Fruit fly (Drosophila melanogaster) whole organism, embryonic: ENCODE results near the gene dtn.
A peak's percentile ranks its signal among the peaks of the same experiment; 100 is the strongest.

Source experiments
- Ada2b ChIP-seq: fragments of 200-800 bp; sonication (Bioruptor generic); IDR thresholded peaks from 2 replicates; pipeline ENCODE4 v1.3.6; 2022; ENCODE audit warnings: missing biosample characterization, missing genetic modification characterization
- Atf-2 ChIP-seq: fragments of 200-800 bp; sonication (Bioruptor generic); optimal IDR thresholded peaks from 2 replicates; lab custom pipeline; 2016; ENCODE audit warnings: missing biosample characterization, missing genetic modification characterization
- BtbVII ChIP-seq: fragments of 200-800 bp; sonication (Bioruptor generic); optimal IDR thresholded peaks from 3 replicates; lab custom pipeline; 2017; ENCODE audit warnings: missing biosample characterization, mild to moderate bottlenecking, missing genetic modification characterization
- CG10959 ChIP-seq: fragments of 200-800 bp; sonication (Bioruptor generic); IDR thresholded peaks from 2 replicates; pipeline ENCODE4 v1.3.6; 2022; ENCODE audit warnings: missing biosample characterization, missing genetic modification characterization
- CG15514 ChIP-seq: fragments of 200-800 bp; sonication (Bioruptor generic); optimal IDR thresholded peaks from 3 replicates; lab custom pipeline; 2017; ENCODE audit warnings: missing biosample characterization, missing genetic modification characterization, mild to moderate bottlenecking, moderate library complexity, missing genetic modification reagents
- CG15601 ChIP-seq: fragments of 200-800 bp; sonication (Bioruptor generic); optimal IDR thresholded peaks from 3 replicates; lab custom pipeline; 2019; ENCODE audit warnings: missing biosample characterization, mild to moderate bottlenecking, missing genetic modification characterization, moderate library complexity
- CG17385 ChIP-seq: fragments of 200-800 bp; sonication (Bioruptor generic); optimal IDR thresholded peaks from 3 replicates; lab custom pipeline; 2018; ENCODE audit warnings: missing biosample characterization, mild to moderate bottlenecking, missing genetic modification characterization
- CG17802 ChIP-seq: fragments of 200-800 bp; sonication (Bioruptor generic); optimal IDR thresholded peaks from 2 replicates; lab custom pipeline; 2018; ENCODE audit warnings: missing biosample characterization, mild to moderate bottlenecking, missing genetic modification characterization, moderate library complexity
- CG2678 ChIP-seq: fragments of 200-800 bp; sonication (Bioruptor generic); optimal IDR thresholded peaks from 3 replicates; lab custom pipeline; 2019; ENCODE audit warnings: missing biosample characterization, mild to moderate bottlenecking, missing genetic modification characterization, moderate library complexity
- CG34422 ChIP-seq: fragments of 200-800 bp; sonication (Bioruptor generic); IDR thresholded peaks from 3 replicates; pipeline ENCODE4 v1.3.6; 2022; ENCODE audit warnings: missing biosample characterization, missing genetic modification characterization
- CG4730 ChIP-seq: fragments of 200-800 bp; sonication (Bioruptor generic); IDR thresholded peaks from 2 replicates; pipeline ENCODE4 v1.3.6; 2022; ENCODE audit warnings: missing biosample characterization, missing genetic modification characterization
- CG4820 ChIP-seq: fragments of 200-800 bp; sonication (Bioruptor generic); optimal IDR thresholded peaks from 3 replicates; lab custom pipeline; 2016; ENCODE audit warnings: missing biosample characterization, missing genetic modification characterization
- CG6175 ChIP-seq: fragments of 200-800 bp; sonication (Bioruptor generic); IDR thresholded peaks from 3 replicates; pipeline ENCODE4 v1.3.6; 2022; ENCODE audit warnings: missing biosample characterization, missing genetic modification characterization
- CG6272 ChIP-seq: fragments of 200-800 bp; sonication (Bioruptor generic); IDR thresholded peaks from 2 replicates; pipeline ENCODE4 v1.3.6; 2022; ENCODE audit warnings: missing biosample characterization, missing genetic modification characterization
- CG6689 ChIP-seq: fragments of 200-800 bp; sonication (Bioruptor generic); IDR thresholded peaks from 2 replicates; pipeline ENCODE4 v1.3.6; 2022; ENCODE audit warnings: missing biosample characterization, missing genetic modification characterization
- CG6791 ChIP-seq: fragments of 200-800 bp; sonication (Bioruptor generic); IDR thresholded peaks from 3 replicates; pipeline ENCODE4 v1.3.6; 2022; ENCODE audit warnings: missing biosample characterization, missing genetic modification characterization; ENCODE audit not compliant: partially characterized antibody
- CG6813 ChIP-seq: fragments of 200-800 bp; sonication (Bioruptor generic); optimal IDR thresholded peaks from 2 replicates; lab custom pipeline; 2017; ENCODE audit warnings: missing biosample characterization, missing genetic modification characterization, mild to moderate bottlenecking, moderate library complexity, missing genetic modification reagents
- CG7745 ChIP-seq: fragments of 200-800 bp; sonication (Bioruptor generic); optimal IDR thresholded peaks from 2 replicates; lab custom pipeline; 2018; ENCODE audit warnings: missing biosample characterization, mild to moderate bottlenecking, missing genetic modification characterization, moderate library complexity
- CG7786 ChIP-seq: fragments of 200-800 bp; sonication (Bioruptor generic); optimal IDR thresholded peaks from 2 replicates; lab custom pipeline; 2016; ENCODE audit warnings: missing biosample characterization, missing genetic modification characterization
- CG7928 ChIP-seq: fragments of 200-800 bp; sonication (Bioruptor generic); optimal IDR thresholded peaks from 2 replicates; lab custom pipeline; 2017; ENCODE audit warnings: missing biosample characterization, mild to moderate bottlenecking, missing genetic modification characterization
- CG8281 ChIP-seq: fragments of 200-800 bp; sonication (Bioruptor generic); optimal IDR thresholded peaks from 2 replicates; lab custom pipeline; 2018; ENCODE audit warnings: missing biosample characterization, mild to moderate bottlenecking, missing genetic modification characterization, moderate library complexity
- CG9797 ChIP-seq: fragments of 200-800 bp; sonication (Bioruptor generic); optimal IDR thresholded peaks from 3 replicates; lab custom pipeline; 2018; ENCODE audit warnings: missing biosample characterization, mild to moderate bottlenecking, missing genetic modification characterization
- Eip74EF ChIP-seq, 2 experiments: fragments of 200-800 bp in 1 of 2; fragments of >200 bp in 1 of 2; sonication (Bioruptor generic) in 1 of 2; optimal IDR thresholded peaks; 2 replicates each; lab custom pipeline; 2017 to 2019; ENCODE audit warnings: missing biosample characterization in 2 of 2, missing genetic modification characterization in 2 of 2, mild to moderate bottlenecking in 1 of 2, moderate library complexity in 1 of 2
- H15 ChIP-seq: fragments of 200-800 bp; sonication (Bioruptor generic); IDR thresholded peaks from 3 replicates; pipeline ENCODE4 v1.3.6; 2022; ENCODE audit warnings: missing biosample characterization, missing genetic modification characterization
- Hr39 ChIP-seq: fragments of >200 bp; optimal IDR thresholded peaks from 2 replicates; lab custom pipeline; 2017
- Kr ChIP-seq: fragments of 200-800 bp; sonication (Bioruptor generic); optimal IDR thresholded peaks from 2 replicates; lab custom pipeline; 2017; ENCODE audit warnings: missing biosample characterization, mild to moderate bottlenecking, missing genetic modification characterization
- Nf-YB ChIP-seq: fragments of 200-800 bp; sonication (Bioruptor generic); optimal IDR thresholded peaks from 3 replicates; lab custom pipeline; 2019; ENCODE audit warnings: missing biosample characterization, mild to moderate bottlenecking, missing genetic modification characterization, moderate library complexity
- Opbp ChIP-seq: fragments of 200-800 bp; sonication (Bioruptor generic); IDR thresholded peaks from 3 replicates; pipeline ENCODE4 v1.3.6; 2022; ENCODE audit warnings: missing biosample characterization, missing genetic modification characterization; ENCODE audit not compliant: partially characterized antibody
- Rfx ChIP-seq: fragments of 200-800 bp; sonication (Bioruptor generic); IDR thresholded peaks from 2 replicates; pipeline ENCODE4 v1.3.6; 2022; ENCODE audit warnings: missing biosample characterization, missing genetic modification characterization
- Sox100B ChIP-seq: fragments of 200-800 bp; sonication (Bioruptor generic); optimal IDR thresholded peaks from 3 replicates; lab custom pipeline; 2018; ENCODE audit warnings: missing biosample characterization, mild to moderate bottlenecking, missing genetic modification characterization
- Ssrp ChIP-seq: fragments of 200-800 bp; sonication (Bioruptor generic); optimal IDR thresholded peaks from 2 replicates; lab custom pipeline; 2018; ENCODE audit warnings: missing biosample characterization, mild to moderate bottlenecking, missing genetic modification characterization, moderate library complexity
- aop ChIP-seq: fragments of 200-800 bp; sonication (Bioruptor generic); IDR thresholded peaks from 2 replicates; pipeline ENCODE4 v1.3.6; 2022; ENCODE audit warnings: missing biosample characterization, missing genetic modification characterization
- danr ChIP-seq: fragments of 200-800 bp; sonication (Bioruptor generic); IDR thresholded peaks from 2 replicates; pipeline ENCODE4 v1.3.6; 2022; ENCODE audit warnings: missing biosample characterization, missing genetic modification characterization
- dysf ChIP-seq: fragments of 200-800 bp; sonication (Bioruptor generic); IDR thresholded peaks from 3 replicates; pipeline ENCODE4 v1.3.6; 2022; ENCODE audit warnings: missing biosample characterization, missing genetic modification characterization
- esg ChIP-seq: fragments of 200-800 bp; sonication (Bioruptor generic); conservative IDR thresholded peaks from 2 replicates; pipeline ENCODE4 v1.3.6; 2022; ENCODE audit warnings: missing biosample characterization, missing genetic modification characterization
- eve ChIP-seq, 2 experiments: fragments of >200 bp; optimal IDR thresholded peaks; 2 replicates each; lab custom pipeline; 2017; ENCODE audit warnings: missing biosample characterization in 2 of 2, missing genetic modification characterization in 2 of 2
- gfzf ChIP-seq: fragments of 200-800 bp; sonication (Bioruptor generic); optimal IDR thresholded peaks from 2 replicates; lab custom pipeline; 2016; ENCODE audit warnings: missing biosample characterization, mild to moderate bottlenecking, missing genetic modification characterization, moderate library complexity
- gt ChIP-seq: fragments of 200-800 bp; sonication (Bioruptor generic); IDR thresholded peaks from 2 replicates; pipeline ENCODE4 v1.3.6; 2022; ENCODE audit warnings: missing biosample characterization, missing genetic modification characterization
- h ChIP-seq: fragments of >200 bp; optimal IDR thresholded peaks from 2 replicates; lab custom pipeline; 2017
- insv ChIP-seq, 2 experiments: fragments of 200-800 bp; sonication (Bioruptor generic); optimal IDR thresholded peaks; 3 replicates each; lab custom pipeline; 2016 to 2018; ENCODE audit warnings: missing biosample characterization in 2 of 2, missing genetic modification characterization in 2 of 2
- inv ChIP-seq: fragments of 200-800 bp; sonication (Bioruptor generic); IDR thresholded peaks from 2 replicates; pipeline ENCODE4 v1.3.6; 2022; ENCODE audit warnings: missing biosample characterization, missing genetic modification characterization; ENCODE audit not compliant: partially characterized antibody
- klu ChIP-seq: fragments of 200-800 bp; sonication (Bioruptor generic); IDR thresholded peaks from 2 replicates; pipeline ENCODE4 v1.3.6; 2022; ENCODE audit warnings: missing biosample characterization, missing genetic modification characterization
- lbe ChIP-seq: fragments of 200-800 bp; sonication (Bioruptor generic); optimal IDR thresholded peaks from 2 replicates; lab custom pipeline; 2016; ENCODE audit warnings: missing biosample characterization, mild to moderate bottlenecking, missing genetic modification characterization
- lola ChIP-seq, 3 experiments: fragments of >200 bp in 2 of 3; fragments of 200-800 bp in 1 of 3; sonication (Bioruptor generic) in 1 of 3; optimal IDR thresholded peaks; 2 replicates each; lab custom pipeline; 2017 to 2019; ENCODE audit warnings: missing biosample characterization in 3 of 3, missing genetic modification characterization in 3 of 3, mild to moderate bottlenecking in 1 of 3, moderate library complexity in 1 of 3
- nmo ChIP-seq: fragments of 200-800 bp; sonication (Bioruptor generic); optimal IDR thresholded peaks from 2 replicates; lab custom pipeline; 2018; ENCODE audit warnings: missing biosample characterization, mild to moderate bottlenecking, missing genetic modification characterization, moderate library complexity
- shn ChIP-seq: fragments of 200-800 bp; sonication (Bioruptor generic); optimal IDR thresholded peaks from 3 replicates; lab custom pipeline; 2016; ENCODE audit warnings: missing biosample characterization, missing genetic modification characterization
- tll ChIP-seq, 2 experiments: fragments of 200-800 bp in 1 of 2; fragments of >200 bp in 1 of 2; sonication (Bioruptor generic) in 1 of 2; optimal IDR thresholded peaks; 2 replicates each; lab custom pipeline; 2017 to 2019; ENCODE audit warnings: missing biosample characterization in 2 of 2, missing genetic modification characterization in 2 of 2, mild to moderate bottlenecking in 1 of 2, moderate library complexity in 1 of 2
- twi ChIP-seq: fragments of 200-800 bp; optimal IDR thresholded peaks from 2 replicates; lab custom pipeline; 2019; ENCODE audit warnings: missing biosample characterization, mild to moderate bottlenecking, missing genetic modification characterization, moderate library complexity
- wor ChIP-seq: fragments of 200-800 bp; sonication (Bioruptor generic); IDR thresholded peaks from 2 replicates; pipeline ENCODE4 v1.3.6; 2022; ENCODE audit warnings: missing biosample characterization, missing genetic modification characterization
- zf30C ChIP-seq: fragments of 200-800 bp; sonication (Bioruptor generic); optimal IDR thresholded peaks from 3 replicates; lab custom pipeline; 2018; ENCODE audit warnings: missing biosample characterization, mild to moderate bottlenecking, missing genetic modification characterization

Gene dtn

dm6 chrX:6193183-6193810, 32.1 kb upstream of the dtn start (continued):
- peak; percentile 43 for TF ChIP-seq CG4820 (GFP tag; lab: Kevin White, UChicago)
- TF ChIP-seq Rfx (GFP tag; lab: Robert Waterston, UW) = peak; percentile 90
- TF ChIP-seq Nf-YB (GFP tag; lab: Kevin White, UChicago) = peak; percentile 41
- peak; percentile 85 for TF ChIP-seq Ssrp (tag; lab: Kevin White, UChicago)
- TF ChIP-seq H15 (GFP tag; lab: Robert Waterston, UW) = peak; percentile 89
- 0 out of 2 replicates have a peak, but pooled peaks have one; percentile 53 for TF ChIP-seq gt (GFP tag; lab: Robert Waterston, UW)
- peak in 1 of 2 experiments; percentile 41 for TF ChIP-seq Eip74EF (GFP tag; optimal IDR thresholded peaks at IDR 0.05; lab: Kevin White, UChicago)
- peak; percentile 91 for TF ChIP-seq CG6689
- TF ChIP-seq twi (tag; lab: Kevin White, UChicago) = no peak
- no peak for TF ChIP-seq CG9797 (GFP tag; lab: Kevin White, UChicago)
- peak; percentile 76 for TF ChIP-seq Sox100B
- peak; percentile 83 for TF ChIP-seq Ada2b (GFP tag; lab: Robert Waterston, UW)
- no peak for TF ChIP-seq aop
- no peak for TF ChIP-seq tll (GFP tag; optimal IDR thresholded peaks at IDR 0.05; lab: Kevin White, UChicago)
- peak; percentile 89 for TF ChIP-seq CG34422 (GFP tag; lab: Robert Waterston, UW)
- peak; percentile 81 for TF ChIP-seq BtbVII
- no peak for TF ChIP-seq lola (GFP tag; optimal IDR thresholded peaks at IDR 0.05; lab: Kevin White, UChicago)
- no peak for TF ChIP-seq lbe (GFP tag; lab: Kevin White, UChicago)
- peak; percentile 75 for TF ChIP-seq CG17385 (GFP tag; lab: Kevin White, UChicago)
- TF ChIP-seq klu (GFP tag; lab: Robert Waterston, UW) = peak; percentile 84
- peak; percentile 87 for TF ChIP-seq wor (GFP tag; lab: Robert Waterston, UW)
- peak; percentile 81 for TF ChIP-seq CG4730 (GFP tag; lab: Robert Waterston, UW)
- TF ChIP-seq insv (GFP tag; optimal IDR thresholded peaks at IDR 0.05; lab: Kevin White, UChicago) = no peak
- no peak for TF ChIP-seq CG7745 (tag; lab: Kevin White, UChicago)
- no peak for TF ChIP-seq CG17802 (tag; lab: Kevin White, UChicago)
- no peak for TF ChIP-seq Kr (GFP tag; lab: Kevin White, UChicago)
- TF ChIP-seq CG2678 (tag; lab: Kevin White, UChicago) = peak; percentile 89
- peak; percentile 39 for TF ChIP-seq CG15601 (tag; lab: Kevin White, UChicago)
- TF ChIP-seq Opbp (GFP tag; lab: Robert Waterston, UW) = no peak
- TF ChIP-seq CG6813 (GFP tag; lab: Kevin White, UChicago) = peak; percentile 73
- TF ChIP-seq CG7928 (GFP tag; lab: Kevin White, UChicago) = peak; percentile 21
- TF ChIP-seq Hr39 (lab: Kevin White, UChicago) = no peak
- peak; percentile 91 for TF ChIP-seq CG6272 (GFP tag; lab: Robert Waterston, UW)
- no peak for TF ChIP-seq shn (GFP tag; lab: Kevin White, UChicago)
- no peak for TF ChIP-seq CG6791 (GFP tag; lab: Robert Waterston, UW)
- TF ChIP-seq gfzf (GFP tag; lab: Kevin White, UChicago) = no peak
- peak; percentile 80 for TF ChIP-seq danr
- TF ChIP-seq zf30C (GFP tag; lab: Kevin White, UChicago) = no peak
- peak; percentile 74 for TF ChIP-seq CG6175 (GFP tag; lab: Robert Waterston, UW)
- TF ChIP-seq CG15514 (GFP tag; lab: Kevin White, UChicago) = peak; percentile 78
- TF ChIP-seq h (lab: Kevin White, UChicago) = no peak
- TF ChIP-seq Atf-2 (GFP tag; lab: Kevin White, UChicago) = no peak
- TF ChIP-seq CG10959 (GFP tag; lab: Robert Waterston, UW) = peak; percentile 34; the same call in 1 of the 2 replicates
- TF ChIP-seq dysf (GFP tag; lab: Robert Waterston, UW) = peak; percentile 92
- TF ChIP-seq eve (GFP tag; optimal IDR thresholded peaks at IDR 0.05; lab: Kevin White, UChicago) = no peak
- peak; percentile 79 for TF ChIP-seq nmo (GFP tag; lab: Kevin White, UChicago)
- peak; percentile 57 for TF ChIP-seq CG8281 (tag; lab: Kevin White, UChicago)
- TF ChIP-seq inv = no peak
- TF ChIP-seq esg (GFP tag; lab: Robert Waterston, UW) = peak; percentile 88
- no peak for TF ChIP-seq CG7786 (GFP tag; lab: Kevin White, UChicago)
